Worm (Caenorhabditis elegans): ENCODE data around the gene sut-1.

The sut-1 gene

DNA sequence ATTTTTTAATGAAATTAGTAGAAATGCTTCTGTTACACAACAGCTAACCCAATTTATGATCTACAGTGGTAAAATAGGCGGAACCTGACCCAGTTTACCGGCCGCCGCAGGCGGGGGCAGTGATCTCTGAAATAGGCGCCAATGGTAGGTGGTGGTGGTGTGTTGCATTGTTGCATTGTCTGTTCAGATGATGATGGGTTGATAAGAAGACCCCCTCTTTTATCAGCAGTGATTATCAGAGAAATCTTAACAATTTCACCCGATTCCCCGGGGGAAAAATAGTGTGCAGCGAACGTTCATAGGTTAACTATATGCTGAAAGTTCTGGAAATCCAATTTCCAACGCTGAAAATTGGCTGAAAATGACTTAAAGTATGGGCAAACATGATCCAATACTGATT, 15.6 kb upstream of the sut-1 start:
- TF ChIP-seq Y105C5A.15 (GFP tag; IDR thresholded peaks at IDR 0.05) (no peak), tra-1 (GFP tag; IDR thresholded peaks at IDR 0.05) (0 out of 2 replicates have a peak, but pooled peaks have one; percentile 11), Y48G9A.11 (GFP tag; IDR thresholded peaks at IDR 0.05) (0 out of 2 replicates have a peak, but pooled peaks have one; percentile 45), hlh-11 (tag; optimal IDR thresholded peaks at IDR 0.05) (peak; percentile 29), mes-2 (tag; optimal IDR thresholded peaks at IDR 0.05; ENCODE audit: poor library complexity, severe bottlenecking) (peak; percentile 19), tag-97 (GFP tag; IDR thresholded peaks at IDR 0.05) (no peak), pqm-1 (tag; optimal IDR thresholded peaks at IDR 0.05) (peak; percentile 62), unc-130 (GFP tag; optimal IDR thresholded peaks at IDR 0.05) (no peak), aha-1 (tag) (peak; percentile 37), dve-1 (tag; optimal IDR thresholded peaks at IDR 0.05; ENCODE audit: insufficient read depth) (peak; percentile 24), zfp-2 (tag; optimal IDR thresholded peaks at IDR 0.05) (no peak), daf-16 (GFP tag; optimal IDR thresholded peaks at IDR 0.05) (no peak), daf-16 (tag; optimal IDR thresholded peaks at IDR 0.05) (peak; percentile 58), dmd-6 (GFP tag; IDR thresholded peaks at IDR 0.05) (peak; percentile 51; the same call in 1 of the 2 replicates), php-3 (GFP tag; IDR thresholded peaks at IDR 0.05) (0 out of 2 replicates have a peak, but pooled peaks have one; percentile 13), saeg-2 (GFP tag; IDR thresholded peaks at IDR 0.05) (no peak), nhr-28 (tag; optimal IDR thresholded peaks at IDR 0.05) (peak; percentile 41), nhr-25 (tag; optimal IDR thresholded peaks at IDR 0.05; ENCODE audit: borderline replicate concordance, insufficient read depth) (no peak), nhr-42 (GFP tag; IDR thresholded peaks at IDR 0.05) (no peak), ztf-7 (tag; optimal IDR thresholded peaks at IDR 0.05) (no peak), madf-9 (GFP tag; conservative IDR thresholded peaks at IDR 0.05) (0 out of 2 replicates have a peak, but pooled peaks have one; percentile 36)

- TF ChIP-seq ceh-20 (GFP tag; IDR thresholded peaks at IDR 0.05) (no peak), tra-1 (GFP tag; IDR thresholded peaks at IDR 0.05) (no peak), nhr-6 (tag; optimal IDR thresholded peaks at IDR 0.05) (no peak), snpc-1.2 (GFP tag; IDR thresholded peaks at IDR 0.05) (no peak), lin-13 (GFP tag; optimal IDR thresholded peaks at IDR 0.05) (no peak), rbr-2 (tag; optimal IDR thresholded peaks at IDR 0.05) (no peak), spr-1 (tag; optimal IDR thresholded peaks at IDR 0.05) (no peak), nhr-41 (GFP tag; IDR thresholded peaks at IDR 0.05) (no peak), madf-5 (GFP tag; IDR thresholded peaks at IDR 0.05) (no peak), set-16 (GFP tag; IDR thresholded peaks at IDR 0.05) (no peak), daf-8 (GFP tag; IDR thresholded peaks at IDR 0.05) (no peak)
These were observed 13.4 kb upstream of the sut-1 start, which contains the start of gene pod-2 for ce11 chrII:1136485-1136884. Gene pod-2 (plus strand): TSS chrII:1136785.

DNA sequence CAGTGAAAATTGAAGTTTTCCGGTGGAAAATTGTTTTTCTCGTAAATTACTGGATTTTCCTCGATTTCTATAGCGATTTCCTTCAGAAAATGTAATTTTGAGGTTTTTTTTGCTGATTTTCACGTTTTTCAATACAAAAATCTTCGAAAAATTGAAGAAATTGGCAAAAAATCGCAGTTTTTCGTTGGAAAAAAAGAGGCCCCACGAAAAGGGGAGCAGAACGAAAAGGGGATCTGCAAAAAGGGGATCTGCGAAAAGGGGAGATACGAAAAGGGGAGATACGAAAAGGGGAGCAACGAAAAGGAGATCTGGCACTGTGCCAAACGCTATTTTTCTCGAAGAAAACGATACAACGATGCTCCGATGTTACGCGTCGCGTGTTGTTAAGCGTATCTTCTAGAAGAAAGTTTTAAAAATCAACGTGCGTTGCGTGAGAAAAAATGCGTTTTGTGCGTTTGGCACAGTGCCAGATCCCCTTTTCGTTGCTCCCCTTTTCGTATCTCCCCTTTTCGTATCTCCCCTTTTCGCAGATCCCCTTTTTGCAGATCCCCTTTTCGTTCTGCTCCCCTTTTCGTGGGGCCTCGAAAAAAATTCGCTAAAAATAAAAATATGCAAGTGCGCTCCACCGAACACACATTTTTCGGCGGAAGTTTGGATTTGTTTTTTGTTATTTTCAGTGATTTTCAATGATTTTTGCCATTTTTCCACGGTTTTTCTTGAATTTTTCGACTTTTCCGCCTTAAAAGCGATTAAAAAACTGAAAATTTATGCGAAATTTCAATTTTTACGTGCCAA, 11.4 kb upstream of the sut-1 start:
- peak; percentile 69 for TF ChIP-seq vab-7 (GFP tag; IDR thresholded peaks at IDR 0.05)
- TF ChIP-seq rbr-2 (tag; optimal IDR thresholded peaks at IDR 0.05): peak; percentile 51
- peak; percentile 30 for TF ChIP-seq lin-13 (GFP tag; optimal IDR thresholded peaks at IDR 0.05)
- TF ChIP-seq arid-1 (GFP tag; conservative IDR thresholded peaks at IDR 0.05): peak; percentile 59; the same call in 1 of the 2 replicates
- peak in 1 of 2 experiments; percentile 17 for TF ChIP-seq hif-1 (tag; optimal IDR thresholded peaks at IDR 0.05)
- TF ChIP-seq dpl-1 (GFP tag; optimal IDR thresholded peaks at IDR 0.05): peak; percentile 38
- peak; percentile 67; the same call in 1 of the 2 replicates for TF ChIP-seq ctbp-1 (GFP tag; IDR thresholded peaks at IDR 0.05)
- 0 out of 2 replicates have a peak, but pooled peaks have one; percentile 11 for TF ChIP-seq snpc-1.2 (GFP tag; IDR thresholded peaks at IDR 0.05)
- 0 out of 4 replicates have a peak, but pooled peaks of 1 of the 2 experiments have one; percentile 59 for TF ChIP-seq madf-5 (GFP tag; IDR thresholded peaks at IDR 0.05)
- peak; percentile 87 for TF ChIP-seq mes-2 (tag; optimal IDR thresholded peaks at IDR 0.05; ENCODE audit: poor library complexity, severe bottlenecking)
- TF ChIP-seq dmd-9 (GFP tag; IDR thresholded peaks at IDR 0.05): peak; percentile 80
- TF ChIP-seq ZK337.2 (GFP tag; IDR thresholded peaks at IDR 0.05): peak; percentile 66; the same call in 1 of the 2 replicates
- TF ChIP-seq F37D6.2 (tag; optimal IDR thresholded peaks at IDR 0.05): peak; percentile 34
- TF ChIP-seq mdt-29 (GFP tag; IDR thresholded peaks at IDR 0.05): 0 out of 2 replicates have a peak, but pooled peaks have one; percentile 13
- TF ChIP-seq nhr-42 (GFP tag; IDR thresholded peaks at IDR 0.05): peak; percentile 61; the same call in 1 of the 2 replicates
- TF ChIP-seq madf-9 (GFP tag; conservative IDR thresholded peaks at IDR 0.05): peak; percentile 66
- 0 out of 2 replicates have a peak, but pooled peaks have one; percentile 59 for TF ChIP-seq D1046.2 (GFP tag; IDR thresholded peaks at IDR 0.05)
- peak; percentile 49 for TF ChIP-seq hmg-1.1 (GFP tag; IDR thresholded peaks at IDR 0.05)
- TF ChIP-seq mep-1 (tag; optimal IDR thresholded peaks at IDR 0.05): peak; percentile 55
- peak; percentile 46 for TF ChIP-seq dmd-6 (GFP tag; IDR thresholded peaks at IDR 0.05)
- peak; percentile 24; the same call in 1 of the 2 replicates for TF ChIP-seq tra-1 (GFP tag; IDR thresholded peaks at IDR 0.05)
- TF ChIP-seq sdz-12 (GFP tag; optimal IDR thresholded peaks at IDR 0.05): peak; percentile 18
- TF ChIP-seq Y48G9A.11 (GFP tag; IDR thresholded peaks at IDR 0.05): peak; percentile 80; the same call in 1 of the 2 replicates
